Worm (Caenorhabditis elegans) whole organism, L2 larva: ENCODE results near the gene F26G1.11.
A peak's percentile ranks its signal among the peaks of the same experiment; 100 is the strongest.

ENCODE experiments used
- C34F6.9 ChIP-seq: fragments of 150-350 bp; optimal IDR thresholded peaks from 2 replicates; lab custom pipeline; 2014; ENCODE audit warnings: missing biosample characterization, missing genetic modification characterization
- F13H6.1 ChIP-seq: sonication (generic microtip); optimal IDR thresholded peaks from 2 replicates; lab custom pipeline; 2016; ENCODE audit warnings: missing genetic modification characterization, missing compliant biosample characterization
- R02D3.7 ChIP-seq: fragments of 150-350 bp; optimal IDR thresholded peaks from 2 replicates; lab custom pipeline; 2014; ENCODE audit warnings: missing biosample characterization, missing genetic modification characterization
- Y55F3AM.14 ChIP-seq: fragments of 200-800 bp; sonication (Bioruptor generic); optimal IDR thresholded peaks from 2 replicates; lab custom pipeline; 2018; ENCODE audit warnings: mild to moderate bottlenecking, missing genetic modification characterization, missing compliant biosample characterization
- ZK546.5 ChIP-seq: sonication (generic microtip); optimal IDR thresholded peaks from 2 replicates; lab custom pipeline; 2017; ENCODE audit warnings: missing biosample characterization, missing genetic modification characterization
- alr-1 ChIP-seq: fragments of 150-350 bp; optimal IDR thresholded peaks from 2 replicates; lab custom pipeline; 2014; ENCODE audit warnings: missing biosample characterization, missing genetic modification characterization
- ama-1 ChIP-seq: fragments of 150-350 bp; optimal IDR thresholded peaks from 2 replicates; lab custom pipeline; 2018; ENCODE audit warnings: inconsistent platforms
- blmp-1 ChIP-seq: sonication (generic microtip); optimal IDR thresholded peaks from 2 replicates; lab custom pipeline; 2017; ENCODE audit warnings: missing genetic modification characterization, mild to moderate bottlenecking, missing compliant biosample characterization, antibody characterized with exemption, moderate library complexity; ENCODE audit not compliant: insufficient read depth
- ceh-82 ChIP-seq: fragments of 150-350 bp; optimal IDR thresholded peaks from 2 replicates; lab custom pipeline; 2014; ENCODE audit warnings: missing biosample characterization, missing genetic modification characterization
- crh-2 ChIP-seq: sonication (generic microtip); optimal IDR thresholded peaks from 2 replicates; lab custom pipeline; 2017; ENCODE audit warnings: missing biosample characterization, missing genetic modification characterization
- dmd-4 ChIP-seq: sonication (generic microtip); optimal IDR thresholded peaks from 2 replicates; lab custom pipeline; 2017; ENCODE audit warnings: missing biosample characterization, missing genetic modification characterization
- egl-27 ChIP-seq: sonication (generic microtip); optimal IDR thresholded peaks from 3 replicates; lab custom pipeline; 2017; ENCODE audit warnings: missing biosample characterization, missing genetic modification reagents, missing genetic modification characterization
- elt-3 ChIP-seq: sonication (generic microtip); optimal IDR thresholded peaks from 2 replicates; lab custom pipeline; 2017; ENCODE audit warnings: missing biosample characterization, missing genetic modification characterization
- fos-1 ChIP-seq: fragments of 150-350 bp; optimal IDR thresholded peaks from 2 replicates; lab custom pipeline; 2014; ENCODE audit warnings: missing biosample characterization, missing genetic modification characterization
- gmeb-1 ChIP-seq: fragments of 150-350 bp; optimal IDR thresholded peaks from 2 replicates; lab custom pipeline; 2014; ENCODE audit warnings: missing biosample characterization, missing genetic modification characterization
- lin-11 ChIP-seq: fragments of 150-350 bp; sonication (generic microtip); optimal IDR thresholded peaks from 2 replicates; lab custom pipeline; 2014; ENCODE audit warnings: missing biosample characterization, missing genetic modification characterization, inconsistent platforms, mixed read lengths
- lin-13 ChIP-seq: fragments of 150-350 bp; optimal IDR thresholded peaks from 2 replicates; lab custom pipeline; 2014; ENCODE audit warnings: missing biosample characterization, missing genetic modification reagents, missing genetic modification characterization
- lin-39 ChIP-seq: fragments of 150-350 bp; optimal IDR thresholded peaks from 2 replicates; lab custom pipeline; 2014; ENCODE audit warnings: missing biosample characterization, missing genetic modification reagents, missing genetic modification characterization
- lsy-2 ChIP-seq, 2 experiments: fragments of 150-350 bp in 1 of 2; sonication (generic microtip) in 1 of 2; optimal IDR thresholded peaks; 2 replicates each; lab custom pipeline; 2014 to 2017; ENCODE audit warnings: missing biosample characterization in 2 of 2, missing genetic modification characterization in 2 of 2
- mab-5 ChIP-seq: fragments of 150-350 bp; optimal IDR thresholded peaks from 2 replicates; lab custom pipeline; 2014; ENCODE audit warnings: missing biosample characterization, missing genetic modification characterization
- mbf-1 ChIP-seq: sonication (generic microtip); optimal IDR thresholded peaks from 2 replicates; lab custom pipeline; 2017; ENCODE audit warnings: missing biosample characterization, missing genetic modification characterization
- mdl-1 ChIP-seq, 2 experiments: fragments of 150-350 bp in 1 of 2; sonication (generic microtip) in 1 of 2; optimal IDR thresholded peaks; 2 replicates each; lab custom pipeline; 2017; ENCODE audit warnings: missing biosample characterization in 2 of 2, missing genetic modification characterization in 2 of 2
- nhr-10 ChIP-seq: sonication (generic microtip); optimal IDR thresholded peaks from 2 replicates; lab custom pipeline; 2017; ENCODE audit warnings: missing biosample characterization, missing genetic modification characterization
- nhr-11 ChIP-seq: fragments of 150-350 bp; optimal IDR thresholded peaks from 2 replicates; lab custom pipeline; 2014; ENCODE audit warnings: missing biosample characterization, missing genetic modification characterization
- nhr-129 ChIP-seq: fragments of 150-350 bp; optimal IDR thresholded peaks from 2 replicates; lab custom pipeline; 2014; ENCODE audit warnings: missing biosample characterization, missing genetic modification characterization
- nhr-21 ChIP-seq: fragments of 150-350 bp; optimal IDR thresholded peaks from 2 replicates; lab custom pipeline; 2014; ENCODE audit warnings: missing biosample characterization, missing genetic modification characterization
- nhr-23 ChIP-seq: fragments of 150-350 bp; optimal IDR thresholded peaks from 2 replicates; lab custom pipeline; 2014; ENCODE audit warnings: missing biosample characterization, missing genetic modification reagents, missing genetic modification characterization
- nhr-237 ChIP-seq: fragments of 150-350 bp; optimal IDR thresholded peaks from 2 replicates; lab custom pipeline; 2014; ENCODE audit warnings: missing biosample characterization, missing genetic modification characterization
- nhr-25 ChIP-seq: fragments of 150-350 bp; sonication (generic microtip); optimal IDR thresholded peaks from 3 replicates; lab custom pipeline; 2014; ENCODE audit warnings: missing biosample characterization, missing genetic modification characterization
- nhr-6 ChIP-seq: fragments of 150-350 bp; optimal IDR thresholded peaks from 2 replicates; lab custom pipeline; 2014; ENCODE audit warnings: missing biosample characterization, missing genetic modification characterization
- nhr-77 ChIP-seq: fragments of 150-350 bp; optimal IDR thresholded peaks from 2 replicates; lab custom pipeline; 2014; ENCODE audit warnings: missing biosample characterization, missing genetic modification characterization
- peb-1 ChIP-seq: fragments of 150-350 bp; optimal IDR thresholded peaks from 2 replicates; lab custom pipeline; 2014; ENCODE audit warnings: missing biosample characterization, missing genetic modification characterization
- sem-4 ChIP-seq: fragments of 150-350 bp; optimal IDR thresholded peaks from 2 replicates; lab custom pipeline; 2014; ENCODE audit warnings: missing biosample characterization, missing genetic modification reagents, missing genetic modification characterization
- sma-3 ChIP-seq: sonication (generic microtip); optimal IDR thresholded peaks from 2 replicates; lab custom pipeline; 2016; ENCODE audit warnings: missing genetic modification reagents, missing genetic modification characterization, missing compliant biosample characterization
- sma-9 ChIP-seq, 2 experiments: fragments of 150-350 bp in 1 of 2; sonication (generic microtip) in 1 of 2; optimal IDR thresholded peaks; 2 replicates each; lab custom pipeline; 2014 to 2016; ENCODE audit warnings: missing genetic modification characterization in 2 of 2, mild to moderate bottlenecking in 1 of 2, missing biosample characterization in 1 of 2, missing compliant biosample characterization in 1 of 2, missing genetic modification reagents in 1 of 2, moderate library complexity in 1 of 2
- snpc-4 ChIP-seq: fragments of 150-350 bp; optimal IDR thresholded peaks from 2 replicates; lab custom pipeline; 2014; ENCODE audit warnings: missing biosample characterization, missing genetic modification characterization
- unc-39 ChIP-seq: fragments of 150-350 bp; optimal IDR thresholded peaks from 2 replicates; lab custom pipeline; 2014; ENCODE audit warnings: missing biosample characterization, missing genetic modification characterization
- unc-55 ChIP-seq: fragments of 150-350 bp; sonication (generic microtip); optimal IDR thresholded peaks from 3 replicates; lab custom pipeline; 2014; ENCODE audit warnings: missing biosample characterization, missing genetic modification reagents, missing genetic modification characterization
- zag-1 ChIP-seq: fragments of 150-350 bp; optimal IDR thresholded peaks from 2 replicates; lab custom pipeline; 2014; ENCODE audit warnings: missing biosample characterization, missing genetic modification characterization
- ztf-1 ChIP-seq: fragments of 200-800 bp; sonication (Bioruptor generic); conservative IDR thresholded peaks from 2 replicates; pipeline ENCODE4 v1.3.6; 2022; ENCODE audit warnings: missing genetic modification characterization, missing compliant biosample characterization
- ztf-11 ChIP-seq: sonication (generic microtip); optimal IDR thresholded peaks from 2 replicates; lab custom pipeline; 2017; ENCODE audit warnings: missing biosample characterization, missing genetic modification characterization
- ztf-4 ChIP-seq: fragments of 150-350 bp; optimal IDR thresholded peaks from 2 replicates; lab custom pipeline; 2014; ENCODE audit warnings: missing biosample characterization, missing genetic modification characterization

Gene F26G1.11

ce11 chrII:4739984-4740462 is 36.9 kb upstream of the F26G1.11 start, which contains the start of gene eas-1 (continued):
- TF ChIP-seq Y55F3AM.14 (GFP tag; lab: Kevin White, UChicago) (no peak), nhr-21 (tag; lab: Kevin White, UChicago) (peak; percentile 60), sem-4 (tag; lab: Kevin White, UChicago) (peak; percentile 39), R02D3.7 (tag; lab: Kevin White, UChicago) (no peak), elt-3 (tag; lab: Kevin White, UChicago) (no peak), ztf-4 (no peak)

DNA sequence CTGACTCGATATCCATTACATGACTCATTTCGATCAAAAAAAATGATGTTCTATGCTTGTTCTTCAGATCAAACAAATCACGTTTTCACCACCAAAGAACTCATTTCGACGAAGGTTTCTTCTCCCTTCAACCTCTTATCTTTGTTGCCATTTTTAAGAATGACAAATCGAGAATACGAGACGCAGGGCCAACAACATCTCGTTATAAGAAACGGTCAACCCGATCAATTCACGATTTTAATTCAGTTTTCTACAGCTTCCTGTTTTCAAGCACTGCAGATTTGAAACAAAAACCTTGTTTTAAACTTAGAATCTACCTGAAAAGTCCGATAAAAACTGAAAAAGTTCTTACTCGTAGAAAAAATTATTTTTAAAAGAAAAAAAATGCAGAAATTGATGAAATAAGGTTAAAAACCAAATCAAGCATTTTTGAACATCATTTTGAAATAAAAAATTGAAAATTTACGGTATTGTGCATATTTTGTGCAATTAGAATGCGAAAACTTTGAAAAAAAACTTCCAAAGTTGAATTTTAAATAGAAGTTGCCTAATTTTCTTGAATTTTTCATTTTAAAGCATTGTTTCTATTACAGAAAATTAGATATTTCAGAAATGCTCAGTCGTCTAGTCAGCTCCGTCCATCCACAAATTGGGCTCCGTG is 35.3 kb upstream of the F26G1.11 start, which contains the start of gene acs-11:
acs-11 (plus strand) TSS at position 611 of the 661 bp plus-strand sequence.
- TF ChIP-seq dmd-4 (tag; lab: Kevin White, UChicago) (no peak), nhr-21 (tag; lab: Kevin White, UChicago) (peak; percentile 28), gmeb-1 (peak; percentile 4), sma-3 (peak; percentile 11), nhr-6 (peak; percentile 0), nhr-25 (tag; lab: Kevin White, UChicago) (no peak), C34F6.9 (tag; lab: Kevin White, UChicago) (no peak), fos-1 (tag; lab: Kevin White, UChicago) (peak; percentile 69), crh-2 (tag; lab: Kevin White, UChicago) (peak; percentile 19)

- TF ChIP-seq mdl-1 (tag; optimal IDR thresholded peaks at IDR 0.05; lab: Kevin White, UChicago): peak in 1 of 2 experiments; percentile 2
- peak; percentile 50 for TF ChIP-seq ztf-4
- no peak for TF ChIP-seq nhr-23 (tag; lab: Kevin White, UChicago)
- peak; percentile 88 for TF ChIP-seq blmp-1
- no peak for TF ChIP-seq ama-1 (lab: Kevin White, UChicago)
- TF ChIP-seq gmeb-1: peak; percentile 33
- TF ChIP-seq nhr-6: no peak
- no peak for TF ChIP-seq R02D3.7 (tag; lab: Kevin White, UChicago)
- no peak for TF ChIP-seq F13H6.1 (tag; lab: Kevin White, UChicago)
- peak; percentile 13 for TF ChIP-seq nhr-129 (tag; lab: Kevin White, UChicago)
- TF ChIP-seq nhr-237: no peak
- TF ChIP-seq nhr-21 (tag; lab: Kevin White, UChicago): peak; percentile 90
- TF ChIP-seq nhr-25 (tag; lab: Kevin White, UChicago): peak; percentile 80
- peak; percentile 85 for TF ChIP-seq sma-3
- TF ChIP-seq crh-2 (tag; lab: Kevin White, UChicago): peak; percentile 44
- TF ChIP-seq lin-11 (tag; lab: Kevin White, UChicago): no peak
- no peak for TF ChIP-seq nhr-10
- no peak for TF ChIP-seq ZK546.5
- TF ChIP-seq zag-1 (tag; lab: Kevin White, UChicago): no peak
- TF ChIP-seq sma-9 (GFP tag; optimal IDR thresholded peaks at IDR 0.05; lab: Kevin White, UChicago): peak; percentile 96
- peak; percentile 3 for TF ChIP-seq sma-9 (tag; optimal IDR thresholded peaks at IDR 0.05; lab: Kevin White, UChicago)
- TF ChIP-seq fos-1 (tag; lab: Kevin White, UChicago): peak; percentile 39
- no peak for TF ChIP-seq unc-55 (GFP tag; lab: Kevin White, UChicago)
- no peak for TF ChIP-seq sem-4 (tag; lab: Kevin White, UChicago)
- TF ChIP-seq nhr-11: peak; percentile 43
- peak; percentile 78 for TF ChIP-seq egl-27 (tag; lab: Kevin White, UChicago)
- TF ChIP-seq snpc-4: no peak
- TF ChIP-seq unc-39 (tag; lab: Kevin White, UChicago): no peak
- TF ChIP-seq ceh-82: no peak
- TF ChIP-seq Y55F3AM.14 (GFP tag; lab: Kevin White, UChicago): no peak
- TF ChIP-seq dmd-4 (tag; lab: Kevin White, UChicago): no peak
- peak in 1 of 2 experiments; percentile 37 for TF ChIP-seq lsy-2 (tag; optimal IDR thresholded peaks at IDR 0.05; lab: Kevin White, UChicago)
- TF ChIP-seq mbf-1 (tag; lab: Kevin White, UChicago): no peak
These were observed 31.7 kb upstream of the F26G1.11 start for ce11 chrII:4745281-4745680.

- TF ChIP-seq nhr-11 (no peak), sem-4 (tag; lab: Kevin White, UChicago) (no peak), peb-1 (tag; lab: Kevin White, UChicago) (no peak), snpc-4 (no peak), nhr-129 (tag; lab: Kevin White, UChicago) (no peak), elt-3 (tag; lab: Kevin White, UChicago) (no peak), nhr-21 (tag; lab: Kevin White, UChicago) (peak; percentile 33), sma-9 (GFP tag; optimal IDR thresholded peaks at IDR 0.05; lab: Kevin White, UChicago) (peak; percentile 40), sma-9 (tag; optimal IDR thresholded peaks at IDR 0.05; lab: Kevin White, UChicago) (no peak), F13H6.1 (tag; lab: Kevin White, UChicago) (no peak), unc-55 (GFP tag; lab: Kevin White, UChicago) (no peak), alr-1 (tag; lab: Kevin White, UChicago) (no peak), lsy-2 (tag; optimal IDR thresholded peaks at IDR 0.05; lab: Kevin White, UChicago) (peak in 1 of 2 experiments; percentile 4), dmd-4 (tag; lab: Kevin White, UChicago) (no peak), zag-1 (tag; lab: Kevin White, UChicago) (no peak), mab-5 (tag; lab: Kevin White, UChicago) (no peak), ztf-1 (no peak), ceh-82 (no peak), nhr-77 (tag; lab: Kevin White, UChicago) (no peak), ztf-11 (no peak), crh-2 (tag; lab: Kevin White, UChicago) (no peak), nhr-23 (tag; lab: Kevin White, UChicago) (no peak), fos-1 (tag; lab: Kevin White, UChicago) (no peak), C34F6.9 (tag; lab: Kevin White, UChicago) (no peak), egl-27 (tag; lab: Kevin White, UChicago) (no peak), Y55F3AM.14 (GFP tag; lab: Kevin White, UChicago) (no peak), lin-39 (tag; lab: Kevin White, UChicago) (no peak), lin-13 (GFP tag; lab: Kevin White, UChicago) (no peak), nhr-10 (no peak)
These were observed 29.9 kb upstream of the F26G1.11 start for ce11 chrII:4747063-4747462.
